Worm (Caenorhabditis elegans) whole organism, L4 larva: ENCODE data around the gene F59F4.3.

Experiments
- T20F7.1 ChIP-seq: fragments of 200-800 bp; sonication (Bioruptor generic); optimal IDR thresholded peaks from 2 replicates; lab custom pipeline; 2018; ENCODE audit warnings: mild to moderate bottlenecking, missing genetic modification characterization, missing compliant biosample characterization
- T26A8.4 ChIP-seq: fragments of 200-800 bp; sonication (Bioruptor generic); IDR thresholded peaks from 2 replicates; pipeline ENCODE4 v1.3.6; 2022; ENCODE audit warnings: missing genetic modification characterization, missing compliant biosample characterization
- Y105C5A.15 ChIP-seq: fragments of 200-800 bp; sonication (Bioruptor generic); IDR thresholded peaks from 2 replicates; pipeline ENCODE4 v1.3.6; 2022; ENCODE audit warnings: missing genetic modification characterization, missing compliant biosample characterization
- Y75B8A.6 ChIP-seq: fragments of 200-800 bp; sonication (Bioruptor generic); IDR thresholded peaks from 2 replicates; pipeline ENCODE4 v1.3.6; 2022; ENCODE audit warnings: missing genetic modification reagents, missing genetic modification characterization, missing compliant biosample characterization
- arid-1 ChIP-seq: fragments of 200-800 bp; sonication (Bioruptor generic); conservative IDR thresholded peaks from 2 replicates; pipeline ENCODE4 v1.3.6; 2022; ENCODE audit warnings: missing genetic modification reagents, missing genetic modification characterization, missing compliant biosample characterization
- ces-1 ChIP-seq: fragments of 150-350 bp; sonication (generic microtip); optimal IDR thresholded peaks from 4 replicates; lab custom pipeline; 2014; ENCODE audit warnings: missing biosample characterization, missing genetic modification reagents, missing genetic modification characterization
- cey-2 ChIP-seq: sonication (generic microtip); optimal IDR thresholded peaks from 3 replicates; lab custom pipeline; 2017; ENCODE audit warnings: missing genetic modification characterization, mild to moderate bottlenecking, missing compliant biosample characterization, antibody characterized with exemption, borderline replicate concordance; ENCODE audit not compliant: insufficient read depth
- daf-16 ChIP-seq, 3 experiments: sonication (generic microtip); optimal IDR thresholded peaks; 2 replicates each; lab custom pipeline; 2016 to 2017; ENCODE audit warnings: missing genetic modification characterization in 3 of 3, missing genetic modification reagents in 3 of 3, mild to moderate bottlenecking in 2 of 3, missing compliant biosample characterization in 2 of 3, missing biosample characterization in 1 of 3, moderate library complexity in 1 of 3
- daf-19 ChIP-seq: fragments of 200-800 bp; sonication (Bioruptor generic); conservative IDR thresholded peaks from 2 replicates; pipeline ENCODE4 v1.3.6; 2022; ENCODE audit warnings: missing genetic modification characterization, missing compliant biosample characterization
- dmd-6 ChIP-seq: fragments of 200-800 bp; sonication (Bioruptor generic); IDR thresholded peaks from 2 replicates; pipeline ENCODE4 v1.3.6; 2022; ENCODE audit warnings: missing genetic modification reagents, missing genetic modification characterization, missing compliant biosample characterization
- dpl-1 ChIP-seq: fragments of 150-350 bp; optimal IDR thresholded peaks from 2 replicates; lab custom pipeline; 2014; ENCODE audit warnings: missing biosample characterization, missing genetic modification reagents, missing genetic modification characterization
- dve-1 ChIP-seq: sonication (generic microtip); optimal IDR thresholded peaks from 2 replicates; lab custom pipeline; 2017; ENCODE audit warnings: antibody characterized with exemption, mild to moderate bottlenecking, missing genetic modification characterization, missing compliant biosample characterization; ENCODE audit not compliant: insufficient read depth
- fkh-10 ChIP-seq: fragments of 150-350 bp; optimal IDR thresholded peaks from 2 replicates; lab custom pipeline; 2014; ENCODE audit warnings: missing biosample characterization, missing genetic modification reagents, missing genetic modification characterization
- gei-8 ChIP-seq: fragments of 200-800 bp; sonication (Bioruptor generic); optimal IDR thresholded peaks from 2 replicates; lab custom pipeline; 2018; ENCODE audit warnings: mild to moderate bottlenecking, missing genetic modification characterization, missing compliant biosample characterization
- hif-1 ChIP-seq, 2 experiments: sonication (generic microtip); optimal IDR thresholded peaks; 2 replicates each; lab custom pipeline; 2016 to 2017; ENCODE audit warnings: missing compliant biosample characterization in 2 of 2, missing genetic modification characterization in 2 of 2, missing genetic modification reagents in 2 of 2, missing genotype in 2 of 2, mild to moderate bottlenecking in 1 of 2
- hlh-11 ChIP-seq: fragments of 200-800 bp; sonication (Bioruptor generic); optimal IDR thresholded peaks from 2 replicates; lab custom pipeline; 2018; ENCODE audit warnings: mild to moderate bottlenecking, missing genetic modification characterization, missing compliant biosample characterization
- hlh-30 ChIP-seq: sonication (generic microtip); optimal IDR thresholded peaks from 2 replicates; lab custom pipeline; 2017; ENCODE audit warnings: antibody characterized with exemption, mild to moderate bottlenecking, missing genetic modification characterization, missing compliant biosample characterization; ENCODE audit not compliant: insufficient read depth
- hmg-1.1 ChIP-seq: fragments of 200-800 bp; sonication (Bioruptor generic); IDR thresholded peaks from 2 replicates; pipeline ENCODE4 v1.3.6; 2022; ENCODE audit warnings: missing genetic modification reagents, missing genetic modification characterization, missing compliant biosample characterization
- lin-1 ChIP-seq: fragments of 200-800 bp; sonication (Bioruptor generic); IDR thresholded peaks from 2 replicates; pipeline ENCODE4 v1.3.6; 2022; ENCODE audit warnings: missing genetic modification reagents, missing genetic modification characterization, missing compliant biosample characterization
- lin-38 ChIP-seq: fragments of 200-800 bp; sonication (Bioruptor generic); IDR thresholded peaks from 2 replicates; pipeline ENCODE4 v1.3.6; 2022; ENCODE audit warnings: missing genetic modification reagents, missing genetic modification characterization, missing compliant biosample characterization
- lir-3 ChIP-seq: sonication (generic microtip); optimal IDR thresholded peaks from 2 replicates; lab custom pipeline; 2016; ENCODE audit warnings: mild to moderate bottlenecking, missing genetic modification characterization, missing compliant biosample characterization
- lsy-2 ChIP-seq, 2 experiments: fragments of 150-350 bp in 1 of 2; sonication (generic microtip) in 1 of 2; optimal IDR thresholded peaks; 2 replicates each; lab custom pipeline; 2014 to 2017; ENCODE audit warnings: missing biosample characterization in 2 of 2, missing genetic modification characterization in 2 of 2
- madf-5 ChIP-seq, 2 experiments: fragments of 200-800 bp; sonication (Bioruptor generic); IDR thresholded peaks; 2 replicates each; pipeline ENCODE4 v1.3.6; 2022; ENCODE audit warnings: missing compliant biosample characterization in 2 of 2, missing genetic modification characterization in 2 of 2
- madf-9 ChIP-seq: fragments of 200-800 bp; sonication (Bioruptor generic); conservative IDR thresholded peaks from 2 replicates; pipeline ENCODE4 v1.3.6; 2022; ENCODE audit warnings: missing genetic modification reagents, missing genetic modification characterization, missing compliant biosample characterization
- mdl-1 ChIP-seq, 2 experiments: fragments of 150-350 bp in 1 of 2; sonication (generic microtip) in 1 of 2; optimal IDR thresholded peaks; 2 replicates each; lab custom pipeline; 2014 to 2017; ENCODE audit warnings: missing biosample characterization in 2 of 2, missing genetic modification characterization in 2 of 2
- mdt-29 ChIP-seq: fragments of 200-800 bp; sonication (Bioruptor generic); IDR thresholded peaks from 2 replicates; pipeline ENCODE4 v1.3.6; 2022; ENCODE audit warnings: missing genetic modification reagents, missing genetic modification characterization, missing compliant biosample characterization
- mes-2 ChIP-seq: sonication (generic microtip); optimal IDR thresholded peaks from 2 replicates; lab custom pipeline; 2016; ENCODE audit warnings: missing genotype, mild to moderate bottlenecking, missing genetic modification characterization, missing compliant biosample characterization; ENCODE audit not compliant: poor library complexity, severe bottlenecking
- mxl-2 ChIP-seq: fragments of 200-800 bp; sonication (Bioruptor generic); conservative IDR thresholded peaks from 2 replicates; pipeline ENCODE4 v1.3.6; 2022; ENCODE audit warnings: missing genetic modification reagents, missing genetic modification characterization, missing compliant biosample characterization
- mxl-3 ChIP-seq: fragments of 200-800 bp; sonication (Bioruptor generic); optimal IDR thresholded peaks from 2 replicates; lab custom pipeline; 2018; ENCODE audit warnings: mild to moderate bottlenecking, missing genetic modification characterization, missing compliant biosample characterization
- nhr-10 ChIP-seq: fragments of 150-350 bp; optimal IDR thresholded peaks from 2 replicates; lab custom pipeline; 2014; ENCODE audit warnings: missing biosample characterization, missing genetic modification characterization
- nhr-102 ChIP-seq: sonication (generic microtip); optimal IDR thresholded peaks from 2 replicates; lab custom pipeline; 2016; ENCODE audit warnings: mild to moderate bottlenecking, missing genetic modification characterization, moderate library complexity, missing compliant biosample characterization
- nhr-111 ChIP-seq: fragments of 200-800 bp; sonication (Bioruptor generic); optimal IDR thresholded peaks from 2 replicates; lab custom pipeline; 2018; ENCODE audit warnings: mild to moderate bottlenecking, missing genetic modification characterization, missing compliant biosample characterization
- nhr-25 ChIP-seq: sonication (generic microtip); optimal IDR thresholded peaks from 2 replicates; lab custom pipeline; 2017; ENCODE audit warnings: missing genetic modification characterization, mild to moderate bottlenecking, missing compliant biosample characterization, antibody characterized with exemption, moderate library complexity, borderline replicate concordance; ENCODE audit not compliant: insufficient read depth
- nhr-28 ChIP-seq: fragments of 150-350 bp; optimal IDR thresholded peaks from 2 replicates; lab custom pipeline; 2014; ENCODE audit warnings: missing biosample characterization, missing genetic modification characterization
- nhr-42 ChIP-seq: fragments of 200-800 bp; sonication (Bioruptor generic); IDR thresholded peaks from 2 replicates; pipeline ENCODE4 v1.3.6; 2022; ENCODE audit warnings: missing genetic modification characterization, missing compliant biosample characterization
- nhr-48 ChIP-seq: sonication (generic microtip); optimal IDR thresholded peaks from 2 replicates; lab custom pipeline; 2016; ENCODE audit warnings: mild to moderate bottlenecking, missing genetic modification characterization, missing compliant biosample characterization
- nhr-6 ChIP-seq: fragments of 150-350 bp; optimal IDR thresholded peaks from 2 replicates; lab custom pipeline; 2014; ENCODE audit warnings: missing biosample characterization, missing genetic modification characterization
- nhr-77 ChIP-seq: fragments of 150-350 bp; optimal IDR thresholded peaks from 2 replicates; lab custom pipeline; 2014; ENCODE audit warnings: missing biosample characterization, missing genetic modification characterization
- pha-4 ChIP-seq, 2 experiments: fragments of 150-350 bp in 1 of 2; fragments of 200-800 bp in 1 of 2; sonication (Bioruptor generic) in 1 of 2; IDR thresholded peaks in 1 of 2; optimal IDR thresholded peaks in 1 of 2; 2 replicates each; pipeline versions ENCODE4 v1.3.6 to Lab custom; 2014 to 2022; ENCODE audit warnings: missing genetic modification characterization in 2 of 2, missing genetic modification reagents in 2 of 2, missing biosample characterization in 1 of 2, missing compliant biosample characterization in 1 of 2
- pqm-1 ChIP-seq: sonication (generic microtip); optimal IDR thresholded peaks from 2 replicates; lab custom pipeline; 2017; ENCODE audit warnings: missing biosample characterization, missing genetic modification characterization
- snpc-1.2 ChIP-seq: fragments of 200-800 bp; sonication (Bioruptor generic); IDR thresholded peaks from 2 replicates; pipeline ENCODE4 v1.3.6; 2022; ENCODE audit warnings: missing genetic modification reagents, missing genetic modification characterization, missing compliant biosample characterization
- spr-1 ChIP-seq: sonication (generic microtip); optimal IDR thresholded peaks from 2 replicates; lab custom pipeline; 2016; ENCODE audit warnings: mild to moderate bottlenecking, missing genetic modification characterization, missing compliant biosample characterization
- tra-1 ChIP-seq: fragments of 200-800 bp; sonication (Bioruptor generic); IDR thresholded peaks from 2 replicates; pipeline ENCODE4 v1.3.6; 2022; ENCODE audit warnings: missing genetic modification reagents, missing genetic modification characterization, missing compliant biosample characterization
- unc-62 ChIP-seq, 3 experiments: fragments of 150-350 bp in 1 of 3; sonication (generic microtip); optimal IDR thresholded peaks in 2 of 3; peaks in 1 of 3; 1 replicate in 1 of 3; 2 replicates in 2 of 3; lab custom pipeline; 2014 to 2017; ENCODE audit warnings: missing biosample characterization in 3 of 3, missing genetic modification characterization in 3 of 3, missing genetic modification reagents in 3 of 3, missing genotype in 1 of 3
- vab-7 ChIP-seq: fragments of 200-800 bp; sonication (Bioruptor generic); IDR thresholded peaks from 2 replicates; pipeline ENCODE4 v1.3.6; 2022; ENCODE audit warnings: missing genetic modification reagents, missing genetic modification characterization, missing compliant biosample characterization
- zag-1 ChIP-seq: fragments of 150-350 bp; optimal IDR thresholded peaks from 2 replicates; lab custom pipeline; 2014; ENCODE audit warnings: missing biosample characterization, missing genetic modification characterization
- zfp-3 ChIP-seq: fragments of 200-800 bp; sonication (Bioruptor generic); conservative IDR thresholded peaks from 2 replicates; pipeline ENCODE4 v1.3.6; 2022; ENCODE audit warnings: missing genetic modification reagents, missing genetic modification characterization, missing compliant biosample characterization

Gene F59F4.3

ce11 chrX:15842492-15842891 lies 4.9 kb downstream of the F59F4.3 start:
- TF ChIP-seq daf-19 (no peak), mdt-29 (GFP tag; lab: Robert Waterston, UW) (no peak), lin-1 (peak; percentile 37; the same call in 1 of the 2 replicates), lsy-2 (tag; optimal IDR thresholded peaks at IDR 0.05; lab: Kevin White, UChicago) (peak in 1 of 2 experiments; percentile 63), nhr-48 (tag; lab: Kevin White, UChicago) (peak; percentile 90), snpc-1.2 (no peak), nhr-111 (GFP tag; lab: Kevin White, UChicago) (no peak), spr-1 (tag; lab: Kevin White, UChicago) (peak; percentile 38), madf-5 (GFP tag; IDR thresholded peaks at IDR 0.05; lab: Robert Waterston, UW) (no peak), T20F7.1 (GFP tag; lab: Kevin White, UChicago) (peak; percentile 77), dpl-1 (GFP tag; lab: Kevin White, UChicago) (peak; percentile 24), vab-7 (GFP tag; lab: Robert Waterston, UW) (no peak), fkh-10 (GFP tag; lab: Kevin White, UChicago) (no peak), hif-1 (tag; optimal IDR thresholded peaks at IDR 0.05; lab: Kevin White, UChicago) (peak in 1 of 2 experiments; percentile 26), nhr-28 (tag; lab: Kevin White, UChicago) (peak; percentile 46), arid-1 (GFP tag; lab: Robert Waterston, UW) (0 out of 2 replicates have a peak, but pooled peaks have one; percentile 21), nhr-102 (peak; percentile 78), dmd-6 (peak; percentile 99), mes-2 (tag; lab: Kevin White, UChicago) (peak; percentile 34), nhr-10 (peak; percentile 53), tra-1 (peak; percentile 83), hlh-30 (tag; lab: Kevin White, UChicago) (peak; percentile 64), hlh-11 (peak; percentile 89), Y75B8A.6 (GFP tag; lab: Robert Waterston, UW) (no peak), Y105C5A.15 (0 out of 2 replicates have a peak, but pooled peaks have one; percentile 31), nhr-6 (tag; lab: Kevin White, UChicago) (no peak), mxl-2 (GFP tag; lab: Robert Waterston, UW) (peak; percentile 38; the same call in 1 of the 2 replicates), pha-4 (GFP tag; IDR thresholded peaks at IDR 0.05; lab: Robert Waterston, UW) (peak; percentile 52; the same call in 1 of the 2 replicates), pha-4 (tag; optimal IDR thresholded peaks at IDR 0.05; lab: Kevin White, UChicago) (no peak), dve-1 (tag; lab: Kevin White, UChicago) (peak; percentile 63), zag-1 (no peak), T26A8.4 (GFP tag; lab: Robert Waterston, UW) (peak; percentile 78), nhr-25 (tag; lab: Kevin White, UChicago) (no peak), madf-9 (GFP tag; lab: Robert Waterston, UW) (no peak), hmg-1.1 (GFP tag; lab: Robert Waterston, UW) (no peak), daf-16 (GFP tag; optimal IDR thresholded peaks at IDR 0.05; lab: Kevin White, UChicago) (peak in 1 of 2 experiments; percentile 70), daf-16 (tag; optimal IDR thresholded peaks at IDR 0.05; lab: Kevin White, UChicago) (peak; percentile 52), nhr-77 (tag; lab: Kevin White, UChicago) (peak; percentile 63), gei-8 (GFP tag; lab: Kevin White, UChicago) (no peak), nhr-42 (peak; percentile 18; the same call in 1 of the 2 replicates), cey-2 (tag; lab: Kevin White, UChicago) (no peak), zfp-3 (no peak; the same call in 1 of the 2 replicates), pqm-1 (tag; lab: Kevin White, UChicago) (peak; percentile 50), ces-1 (GFP tag; lab: Kevin White, UChicago) (no peak), lin-38 (no peak), unc-62 (GFP tag; optimal IDR thresholded peaks at IDR 0.05 in 1 of 2; lab: Kevin White, UChicago) (no peak), unc-62 (tag; optimal IDR thresholded peaks at IDR 0.05; lab: Kevin White, UChicago) (no peak), mdl-1 (tag; optimal IDR thresholded peaks at IDR 0.05; lab: Kevin White, UChicago) (peak in 1 of 2 experiments; percentile 44), mxl-3 (peak; percentile 66), lir-3 (tag; lab: Kevin White, UChicago) (no peak)
